Worm (Caenorhabditis elegans): ENCODE data around the gene T10H9.8.
A peak's percentile ranks its signal among the peaks of the same experiment; 100 is the strongest.

The T10H9.8 gene

ce11 chrV:6656451-6657115, 4.4 kb downstream of the T10H9.8 start, which contains the start of gene snb-1 (continued):
- TF ChIP-seq D2030.7 (GFP tag; IDR thresholded peaks at IDR 0.05): no peak
- TF ChIP-seq T26A5.8 (tag; optimal IDR thresholded peaks at IDR 0.05): no peak
- no peak for TF ChIP-seq unc-130 (GFP tag; optimal IDR thresholded peaks at IDR 0.05)
- no peak for TF ChIP-seq lsy-27 (tag; optimal IDR thresholded peaks at IDR 0.05; ENCODE audit: borderline replicate concordance, insufficient read depth)
- TF ChIP-seq egl-44 (GFP tag; IDR thresholded peaks at IDR 0.05): no peak
- TF ChIP-seq aptf-2 (GFP tag; conservative IDR thresholded peaks at IDR 0.05): no peak
- TF ChIP-seq ZK185.1 (tag; optimal IDR thresholded peaks at IDR 0.05; ENCODE audit: poor library complexity, severe bottlenecking): peak; percentile 62
- TF ChIP-seq nhr-80 (tag; optimal IDR thresholded peaks at IDR 0.05): peak; percentile 2
- no peak for TF ChIP-seq Y56A3A.18 (GFP tag; IDR thresholded peaks at IDR 0.05)
- no peak for TF ChIP-seq nfya-2 (GFP tag; IDR thresholded peaks at IDR 0.05)
- TF ChIP-seq dpff-1 (tag; optimal IDR thresholded peaks at IDR 0.05): no peak
- TF ChIP-seq attf-5 (GFP tag; optimal IDR thresholded peaks at IDR 0.05): peak; percentile 97
- no peak for TF ChIP-seq sdz-38 (tag; optimal IDR thresholded peaks at IDR 0.05)
- TF ChIP-seq dox-1 (GFP tag; IDR thresholded peaks at IDR 0.05): peak; percentile 27; the same call in 1 of the 2 replicates
- TF ChIP-seq snpc-1.1 (tag; optimal IDR thresholded peaks at IDR 0.05; ENCODE audit: insufficient read depth): no peak
- TF ChIP-seq bed-1 (GFP tag; IDR thresholded peaks at IDR 0.05): no peak
- TF ChIP-seq K12H6.12 (tag; optimal IDR thresholded peaks at IDR 0.05): no peak
- no peak for TF ChIP-seq ets-4 (GFP tag; optimal IDR thresholded peaks at IDR 0.05)
- no peak for TF ChIP-seq zfh-2 (GFP tag; conservative IDR thresholded peaks at IDR 0.05)
- TF ChIP-seq hsf-1 (GFP tag; IDR thresholded peaks at IDR 0.05): no peak
- TF ChIP-seq ztf-26 (tag; optimal IDR thresholded peaks at IDR 0.05): peak; percentile 16
- no peak for TF ChIP-seq madf-6 (GFP tag; IDR thresholded peaks at IDR 0.05)
- peak; percentile 23; the same call in 1 of the 2 replicates for TF ChIP-seq K11D2.4 (GFP tag; IDR thresholded peaks at IDR 0.05)
- TF ChIP-seq ztf-22 (GFP tag; optimal IDR thresholded peaks at IDR 0.05): no peak
- peak; percentile 43; the same call in 1 of the 2 replicates for TF ChIP-seq nfyb-1 (GFP tag; IDR thresholded peaks at IDR 0.05)
- TF ChIP-seq athp-1 (tag; optimal IDR thresholded peaks at IDR 0.05): peak; percentile 66
- TF ChIP-seq ztf-18 (tag; optimal IDR thresholded peaks at IDR 0.05): no peak
- no peak for TF ChIP-seq nhr-179 (tag; optimal IDR thresholded peaks at IDR 0.05)
- no peak for TF ChIP-seq hrde-1 (tag; optimal IDR thresholded peaks at IDR 0.05; ENCODE audit: borderline replicate concordance)
- TF ChIP-seq him-1 (tag; optimal IDR thresholded peaks at IDR 0.05): no peak
- TF ChIP-seq snpc-4 (GFP tag; optimal IDR thresholded peaks at IDR 0.05): no peak
- peak in 3 of 4 experiments; percentile 29 to 78 (median 38) for TF ChIP-seq snpc-4 (tag; optimal IDR thresholded peaks at IDR 0.05)
- no peak for TF ChIP-seq lin-26 (GFP tag; IDR thresholded peaks at IDR 0.05)
- TF ChIP-seq nhr-120 (GFP tag; IDR thresholded peaks at IDR 0.05): no peak
- no peak for TF ChIP-seq ceh-58 (GFP tag; IDR thresholded peaks at IDR 0.05)
- no peak for TF ChIP-seq B0336.3 (GFP tag; IDR thresholded peaks at IDR 0.05)
- TF ChIP-seq F55B11.4 (tag; optimal IDR thresholded peaks at IDR 0.05; ENCODE audit: borderline replicate concordance, insufficient read depth): no peak
- no peak for TF ChIP-seq tlf-1 (GFP tag; optimal IDR thresholded peaks at IDR 0.05)
- TF ChIP-seq sptf-2 (GFP tag; optimal IDR thresholded peaks at IDR 0.05): no peak
- TF ChIP-seq Y53G8AR.9 (GFP tag; conservative IDR thresholded peaks at IDR 0.05): no peak
- TF ChIP-seq C06A6.2 (GFP tag; conservative IDR thresholded peaks at IDR 0.05): no peak
- no peak for TF ChIP-seq snpc-1.3 (tag; optimal IDR thresholded peaks at IDR 0.05; ENCODE audit: insufficient read depth)
- TF ChIP-seq F22D6.2 (tag; optimal IDR thresholded peaks at IDR 0.05): no peak

Measured in whole organism, young adult.